Worm (Caenorhabditis elegans) whole organism, L2 larva: ENCODE results near the gene Y54G2A.52.

ENCODE experiments used
- C34F6.9 ChIP-seq: fragments of 150-350 bp; optimal IDR thresholded peaks from 2 replicates; lab custom pipeline; 2014; ENCODE audit warnings: missing biosample characterization, missing genetic modification characterization
- F13H6.1 ChIP-seq: sonication (generic microtip); optimal IDR thresholded peaks from 2 replicates; lab custom pipeline; 2016; ENCODE audit warnings: missing genetic modification characterization, missing compliant biosample characterization
- ZK546.5 ChIP-seq: sonication (generic microtip); optimal IDR thresholded peaks from 2 replicates; lab custom pipeline; 2017; ENCODE audit warnings: missing biosample characterization, missing genetic modification characterization
- alr-1 ChIP-seq: fragments of 150-350 bp; optimal IDR thresholded peaks from 2 replicates; lab custom pipeline; 2014; ENCODE audit warnings: missing biosample characterization, missing genetic modification characterization
- aly-2 ChIP-seq: fragments of 150-350 bp; optimal IDR thresholded peaks from 2 replicates; lab custom pipeline; 2014; ENCODE audit warnings: missing biosample characterization, missing genetic modification characterization
- blmp-1 ChIP-seq: sonication (generic microtip); optimal IDR thresholded peaks from 2 replicates; lab custom pipeline; 2017; ENCODE audit warnings: missing genetic modification characterization, mild to moderate bottlenecking, missing compliant biosample characterization, antibody characterized with exemption, moderate library complexity; ENCODE audit not compliant: insufficient read depth
- ceh-16 ChIP-seq: fragments of 150-350 bp; optimal IDR thresholded peaks from 2 replicates; lab custom pipeline; 2014; ENCODE audit warnings: missing biosample characterization, missing genetic modification characterization
- crh-2 ChIP-seq: sonication (generic microtip); optimal IDR thresholded peaks from 2 replicates; lab custom pipeline; 2017; ENCODE audit warnings: missing biosample characterization, missing genetic modification characterization
- elt-1 ChIP-seq: fragments of 150-350 bp; optimal IDR thresholded peaks from 2 replicates; lab custom pipeline; 2014; ENCODE audit warnings: missing biosample characterization, missing genetic modification characterization
- fos-1 ChIP-seq: fragments of 150-350 bp; optimal IDR thresholded peaks from 2 replicates; lab custom pipeline; 2014; ENCODE audit warnings: missing biosample characterization, missing genetic modification characterization
- gmeb-1 ChIP-seq: fragments of 150-350 bp; optimal IDR thresholded peaks from 2 replicates; lab custom pipeline; 2014; ENCODE audit warnings: missing biosample characterization, missing genetic modification characterization
- lin-13 ChIP-seq: fragments of 150-350 bp; optimal IDR thresholded peaks from 2 replicates; lab custom pipeline; 2014; ENCODE audit warnings: missing biosample characterization, missing genetic modification reagents, missing genetic modification characterization
- lin-39 ChIP-seq: fragments of 150-350 bp; optimal IDR thresholded peaks from 2 replicates; lab custom pipeline; 2014; ENCODE audit warnings: missing biosample characterization, missing genetic modification reagents, missing genetic modification characterization
- lsy-2 ChIP-seq, 2 experiments: fragments of 150-350 bp in 1 of 2; sonication (generic microtip) in 1 of 2; optimal IDR thresholded peaks; 2 replicates each; lab custom pipeline; 2014 to 2017; ENCODE audit warnings: missing biosample characterization in 2 of 2, missing genetic modification characterization in 2 of 2
- mab-5 ChIP-seq: fragments of 150-350 bp; optimal IDR thresholded peaks from 2 replicates; lab custom pipeline; 2014; ENCODE audit warnings: missing biosample characterization, missing genetic modification characterization
- mbf-1 ChIP-seq: sonication (generic microtip); optimal IDR thresholded peaks from 2 replicates; lab custom pipeline; 2017; ENCODE audit warnings: missing biosample characterization, missing genetic modification characterization
- nhr-10 ChIP-seq: sonication (generic microtip); optimal IDR thresholded peaks from 2 replicates; lab custom pipeline; 2017; ENCODE audit warnings: missing biosample characterization, missing genetic modification characterization
- nhr-11 ChIP-seq: fragments of 150-350 bp; optimal IDR thresholded peaks from 2 replicates; lab custom pipeline; 2014; ENCODE audit warnings: missing biosample characterization, missing genetic modification characterization
- nhr-21 ChIP-seq: fragments of 150-350 bp; optimal IDR thresholded peaks from 2 replicates; lab custom pipeline; 2014; ENCODE audit warnings: missing biosample characterization, missing genetic modification characterization
- nhr-23 ChIP-seq: fragments of 150-350 bp; optimal IDR thresholded peaks from 2 replicates; lab custom pipeline; 2014; ENCODE audit warnings: missing biosample characterization, missing genetic modification reagents, missing genetic modification characterization
- nhr-237 ChIP-seq: fragments of 150-350 bp; optimal IDR thresholded peaks from 2 replicates; lab custom pipeline; 2014; ENCODE audit warnings: missing biosample characterization, missing genetic modification characterization
- nhr-77 ChIP-seq: fragments of 150-350 bp; optimal IDR thresholded peaks from 2 replicates; lab custom pipeline; 2014; ENCODE audit warnings: missing biosample characterization, missing genetic modification characterization
- peb-1 ChIP-seq: fragments of 150-350 bp; optimal IDR thresholded peaks from 2 replicates; lab custom pipeline; 2014; ENCODE audit warnings: missing biosample characterization, missing genetic modification characterization
- skn-1 ChIP-seq: sonication (generic microtip); optimal IDR thresholded peaks from 2 replicates; lab custom pipeline; 2017; ENCODE audit warnings: missing biosample characterization, missing genetic modification characterization
- sma-9 ChIP-seq, 2 experiments: fragments of 150-350 bp in 1 of 2; sonication (generic microtip) in 1 of 2; optimal IDR thresholded peaks; 2 replicates each; lab custom pipeline; 2014 to 2016; ENCODE audit warnings: missing genetic modification characterization in 2 of 2, mild to moderate bottlenecking in 1 of 2, missing biosample characterization in 1 of 2, missing compliant biosample characterization in 1 of 2, missing genetic modification reagents in 1 of 2, moderate library complexity in 1 of 2
- snpc-4 ChIP-seq: fragments of 150-350 bp; optimal IDR thresholded peaks from 2 replicates; lab custom pipeline; 2014; ENCODE audit warnings: missing biosample characterization, missing genetic modification characterization
- unc-39 ChIP-seq: fragments of 150-350 bp; optimal IDR thresholded peaks from 2 replicates; lab custom pipeline; 2014; ENCODE audit warnings: missing biosample characterization, missing genetic modification characterization
- zag-1 ChIP-seq: fragments of 150-350 bp; optimal IDR thresholded peaks from 2 replicates; lab custom pipeline; 2014; ENCODE audit warnings: missing biosample characterization, missing genetic modification characterization
- ztf-1 ChIP-seq: fragments of 200-800 bp; sonication (Bioruptor generic); conservative IDR thresholded peaks from 2 replicates; pipeline ENCODE4 v1.3.6; 2022; ENCODE audit warnings: missing genetic modification characterization, missing compliant biosample characterization
- ztf-11 ChIP-seq: sonication (generic microtip); optimal IDR thresholded peaks from 2 replicates; lab custom pipeline; 2017; ENCODE audit warnings: missing biosample characterization, missing genetic modification characterization
- ztf-4 ChIP-seq: fragments of 150-350 bp; optimal IDR thresholded peaks from 2 replicates; lab custom pipeline; 2014; ENCODE audit warnings: missing biosample characterization, missing genetic modification characterization

Gene Y54G2A.52

DNA sequence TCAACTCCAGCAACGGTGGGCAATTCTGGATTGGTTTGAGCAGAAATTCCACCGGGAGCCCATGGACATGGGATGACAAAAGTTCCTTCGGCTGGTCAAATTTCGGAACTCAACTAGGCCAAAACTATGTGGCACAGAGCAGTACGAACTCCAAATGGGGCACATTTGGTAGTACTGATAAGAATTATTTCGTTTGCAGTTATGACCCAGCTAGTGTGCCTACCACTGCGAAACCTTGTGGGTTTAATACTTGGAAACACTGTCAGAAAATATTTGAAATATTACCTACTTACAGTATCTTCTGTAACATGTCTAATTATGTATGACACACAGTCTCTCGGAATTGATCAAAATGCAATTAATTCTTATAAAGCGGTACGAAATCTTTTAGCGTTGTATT, 27.8 kb upstream of the Y54G2A.52 start:
- no peak for TF ChIP-seq lin-39 (tag; lab: Kevin White, UChicago)
- TF ChIP-seq ztf-11 (tag; lab: Kevin White, UChicago) = no peak
- TF ChIP-seq crh-2 (tag; lab: Kevin White, UChicago) = no peak
- TF ChIP-seq peb-1 (tag; lab: Kevin White, UChicago) = no peak
- TF ChIP-seq ztf-1 (GFP tag; lab: Robert Waterston, UW) = no peak
- no peak for TF ChIP-seq elt-1

DNA sequence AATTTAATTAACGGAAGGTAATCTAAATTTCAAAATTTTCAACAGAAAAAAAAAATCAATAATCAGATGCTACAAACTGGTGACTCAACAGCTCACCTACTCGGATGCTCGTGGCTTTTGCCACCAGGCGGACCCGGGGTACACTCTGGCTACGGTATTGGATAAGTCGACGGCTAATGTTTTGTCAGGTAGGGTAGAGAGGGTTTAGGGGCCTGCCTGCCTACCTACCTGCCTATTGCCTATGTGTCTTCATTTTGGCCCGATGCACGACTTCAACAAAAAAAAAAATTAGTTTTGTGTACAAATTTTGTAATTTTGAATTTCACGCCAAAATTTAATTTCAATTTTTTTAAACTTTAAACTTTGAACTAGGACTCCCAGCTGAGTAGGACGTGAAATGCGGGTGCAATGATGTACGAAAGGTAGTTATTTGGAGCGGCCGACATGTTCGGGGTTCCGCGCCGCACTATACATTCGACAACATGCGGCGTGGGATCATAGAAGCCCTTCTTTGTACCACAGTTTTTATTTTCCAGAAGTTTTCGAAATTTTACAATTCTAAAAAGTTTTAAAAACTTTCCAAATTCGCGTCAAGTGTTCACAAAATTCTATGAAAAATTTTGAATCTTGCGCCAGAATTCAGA, 27.1 kb upstream of the Y54G2A.52 start:
- TF ChIP-seq skn-1 (tag; lab: Kevin White, UChicago) (no peak), ceh-16 (tag; lab: Kevin White, UChicago) (no peak), unc-39 (no peak), nhr-237 (tag; lab: Kevin White, UChicago) (no peak)

DNA sequence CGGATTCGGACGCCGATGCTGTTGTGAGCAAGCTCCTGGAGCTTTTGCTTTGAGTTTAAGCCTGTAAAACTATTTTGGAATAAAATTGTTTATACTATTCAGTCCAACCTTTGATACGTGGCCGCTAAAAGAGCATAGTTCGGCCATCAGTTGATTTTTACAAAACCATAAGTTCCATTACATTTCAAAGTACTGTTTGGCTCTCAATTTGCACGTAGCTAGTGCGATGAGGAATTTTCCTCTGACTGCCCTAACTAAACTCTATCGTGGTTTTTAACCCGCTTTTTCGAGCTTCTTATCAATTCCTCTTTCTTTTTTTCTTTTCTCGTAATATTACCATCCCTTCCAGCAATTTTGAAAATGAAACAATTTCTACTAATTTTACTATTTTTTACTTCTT, 25.0 kb upstream of the Y54G2A.52 start, which contains the start of gene clec-80:
Gene clec-80 (plus strand): TSS at position 301 of the 400 bp plus-strand sequence.
- TF ChIP-seq fos-1 (tag; lab: Kevin White, UChicago) (no peak), skn-1 (tag; lab: Kevin White, UChicago) (no peak), mab-5 (no peak), nhr-77 (tag; lab: Kevin White, UChicago) (no peak)
- TF ChIP-seq, all 48 proteins: peak for 0

DNA sequence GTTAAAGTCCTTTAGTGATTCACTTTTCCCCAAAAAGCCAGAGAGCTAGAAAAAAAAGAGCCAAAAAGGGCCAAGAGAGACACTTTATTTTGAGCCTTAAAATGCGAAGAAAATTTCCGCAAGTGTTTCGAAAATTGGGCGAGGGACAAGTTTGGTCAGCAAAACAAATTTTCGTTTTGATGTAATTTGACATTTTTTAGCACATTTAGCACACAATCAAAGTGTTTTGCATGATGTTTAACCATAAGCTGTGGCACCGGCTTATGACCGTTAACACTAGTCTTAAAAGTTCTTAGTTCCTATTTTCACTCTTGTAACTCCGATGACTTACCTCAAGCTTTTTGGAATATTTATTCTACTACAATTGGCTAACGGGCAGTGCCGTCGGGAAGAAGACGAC, 21.9 kb upstream of the Y54G2A.52 start, which contains the start of gene Y54G2A.37:
Gene Y54G2A.37 (plus strand): TSS at position 301 of the 400 bp plus-strand sequence.
- no peak for TF ChIP-seq nhr-23 (tag; lab: Kevin White, UChicago)
- no peak for TF ChIP-seq skn-1 (tag; lab: Kevin White, UChicago)
- TF ChIP-seq ZK546.5 (tag; lab: Kevin White, UChicago) = no peak
- TF ChIP-seq, all 48 proteins: peak for 0

DNA sequence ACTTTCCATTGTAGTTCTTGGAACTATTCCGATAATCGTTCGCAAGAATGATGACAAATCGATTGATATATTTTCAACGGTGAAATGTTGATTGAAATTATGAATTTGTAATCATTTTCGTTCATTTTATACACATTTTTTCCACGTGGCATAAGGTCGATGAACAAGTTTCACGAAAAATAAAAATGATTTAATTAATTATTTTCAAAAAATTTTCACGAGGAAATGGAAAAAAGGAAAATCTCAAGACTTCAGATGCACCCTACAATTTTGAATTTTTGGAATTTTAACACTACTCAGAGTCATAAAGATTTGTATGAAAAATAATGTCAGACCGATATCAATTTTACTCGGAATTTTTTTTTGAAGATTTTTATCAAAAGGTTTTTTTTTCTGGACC, 21.1 kb upstream of the Y54G2A.52 start, which contains the start of gene Y54G2A.13:
Gene Y54G2A.13 (minus strand): TSS at position 101 of the 400 bp plus-strand sequence.
- no peak for TF ChIP-seq nhr-237 (tag; lab: Kevin White, UChicago)
- no peak for TF ChIP-seq lin-13 (GFP tag; lab: Kevin White, UChicago)
- no peak for TF ChIP-seq nhr-77 (tag; lab: Kevin White, UChicago)

DNA sequence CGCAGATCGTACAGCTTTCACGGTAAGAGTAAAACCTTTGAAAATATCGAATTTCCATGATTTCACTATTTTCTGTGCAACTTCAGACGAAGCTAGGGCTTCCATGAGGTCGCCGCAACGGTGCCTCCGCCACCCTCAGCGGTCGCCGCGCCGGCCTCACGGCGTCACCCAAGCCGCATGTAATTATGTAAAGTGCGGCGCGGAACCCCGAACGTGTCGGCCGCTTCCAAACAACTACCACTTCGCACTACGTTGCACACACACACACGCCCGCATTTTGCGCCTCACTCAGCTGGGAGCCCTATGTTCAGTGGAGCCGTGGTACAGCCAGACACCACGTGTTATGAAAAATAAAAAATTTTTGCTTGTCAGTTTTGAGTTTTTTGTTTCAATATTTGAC, 18.6 kb upstream of the Y54G2A.52 start:
- TF ChIP-seq aly-2 (tag; lab: Kevin White, UChicago) = no peak
- TF ChIP-seq lsy-2 (tag; optimal IDR thresholded peaks at IDR 0.05; lab: Kevin White, UChicago) = no peak
- no peak for TF ChIP-seq elt-1
- TF ChIP-seq zag-1 (tag; lab: Kevin White, UChicago) = no peak
- TF ChIP-seq ztf-11 (tag; lab: Kevin White, UChicago) = no peak
- no peak for TF ChIP-seq nhr-23 (tag; lab: Kevin White, UChicago)
- TF ChIP-seq ztf-4 (tag; lab: Kevin White, UChicago) = no peak
- TF ChIP-seq unc-39 = no peak
- TF ChIP-seq sma-9 (GFP tag; optimal IDR thresholded peaks at IDR 0.05; lab: Kevin White, UChicago) = no peak
- TF ChIP-seq sma-9 (tag; optimal IDR thresholded peaks at IDR 0.05; lab: Kevin White, UChicago) = no peak
- no peak for TF ChIP-seq alr-1 (tag; lab: Kevin White, UChicago)
- no peak for TF ChIP-seq lin-39 (tag; lab: Kevin White, UChicago)
- TF ChIP-seq C34F6.9 = no peak
- TF ChIP-seq nhr-21 (tag; lab: Kevin White, UChicago) = no peak
- no peak for TF ChIP-seq nhr-11 (tag; lab: Kevin White, UChicago)
- TF ChIP-seq gmeb-1 = no peak
- TF ChIP-seq fos-1 (tag; lab: Kevin White, UChicago) = no peak
- TF ChIP-seq blmp-1 = no peak
- TF ChIP-seq crh-2 (tag; lab: Kevin White, UChicago) = no peak
- no peak for TF ChIP-seq snpc-4
- no peak for TF ChIP-seq peb-1 (tag; lab: Kevin White, UChicago)

DNA sequence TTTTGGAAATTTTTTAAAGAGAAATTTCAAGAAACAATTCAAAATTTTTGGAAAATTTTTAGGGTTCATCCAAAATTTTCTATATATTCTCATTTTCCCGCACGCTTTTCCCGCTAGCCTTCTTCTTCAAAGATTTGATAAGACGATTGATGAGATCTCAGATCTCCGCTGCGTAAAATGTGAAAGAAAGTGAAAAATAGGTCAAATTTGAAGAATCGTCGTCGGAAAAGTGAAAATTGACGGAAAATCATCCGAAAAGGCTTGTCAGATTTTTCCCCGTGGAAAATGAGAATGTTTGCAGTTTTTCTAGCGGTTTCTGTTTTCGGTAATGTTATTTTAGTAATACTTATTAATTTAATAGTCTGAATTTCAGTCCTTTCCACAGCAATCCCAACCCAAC, 10.7 kb upstream of the Y54G2A.52 start, which contains the start of gene Y54G2A.76:
Gene Y54G2A.76 (plus strand): TSS at position 203 of the 400 bp plus-strand sequence.
- TF ChIP-seq alr-1 (tag; lab: Kevin White, UChicago) = no peak
- no peak for TF ChIP-seq ztf-4 (tag; lab: Kevin White, UChicago)
- TF ChIP-seq nhr-10 (tag; lab: Kevin White, UChicago) = no peak
- no peak for TF ChIP-seq mbf-1 (tag; lab: Kevin White, UChicago)
- TF ChIP-seq F13H6.1 (tag; lab: Kevin White, UChicago) = no peak
